Fruit fly (Drosophila melanogaster): ENCODE measurements around the gene CG8813.

Gene CG8813

dm6 chr2L:2897710-2898109, 28.3 kb downstream of the CG8813 start:
- TF ChIP-seq eve (GFP tag; optimal IDR thresholded peaks at IDR 0.05) (peak in 1 of 2 experiments; percentile 69), wek (GFP tag; optimal IDR thresholded peaks at IDR 0.05) (peak; percentile 13), fd64A (GFP tag; optimal IDR thresholded peaks at IDR 0.05) (peak; percentile 83), abd-A (tag; optimal IDR thresholded peaks at IDR 0.05) (no peak), toy (GFP tag; IDR thresholded peaks at IDR 0.05) (no peak), CG15601 (tag; optimal IDR thresholded peaks at IDR 0.05) (peak; percentile 3), onecut (GFP tag; IDR thresholded peaks at IDR 0.05) (peak; percentile 2; the same call in 1 of the 2 replicates), stwl (tag; optimal IDR thresholded peaks at IDR 0.05) (peak; percentile 35), sens (GFP tag) (peak; percentile 74)

DNA sequence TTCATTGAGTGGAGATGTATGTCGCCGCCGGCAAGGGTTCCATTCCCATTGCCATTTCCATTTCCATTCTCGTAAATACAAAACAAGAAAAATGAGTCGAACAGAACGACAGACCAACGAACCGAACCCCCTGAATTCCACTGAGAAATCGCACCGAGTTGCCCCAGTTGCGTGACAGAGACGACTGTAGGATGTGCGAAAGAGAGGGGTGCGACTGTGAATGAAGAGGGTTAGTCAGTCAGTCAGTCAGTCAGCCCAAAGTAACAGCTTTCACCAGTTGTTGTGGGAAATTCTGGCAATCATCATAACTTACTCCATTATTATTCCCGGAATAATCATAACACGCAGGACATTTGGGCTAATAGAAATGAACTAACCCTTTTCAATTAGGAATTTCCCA, 28.8 kb downstream of the CG8813 start:
- TF ChIP-seq CG30403 (GFP tag; optimal IDR thresholded peaks at IDR 0.05) (no peak), ems (GFP tag; optimal IDR thresholded peaks at IDR 0.05) (no peak), so (GFP tag; IDR thresholded peaks at IDR 0.05) (no peak), pan (optimal IDR thresholded peaks at IDR 0.05) (no peak), pan (GFP tag; optimal IDR thresholded peaks at IDR 0.05 in 1 of 2, IDR thresholded peaks at IDR 0.05 in 1 of 2) (no peak), CG4360 (GFP tag; IDR thresholded peaks at IDR 0.05) (no peak), CG10209 (GFP tag; optimal IDR thresholded peaks at IDR 0.05) (peak; percentile 57), pros (GFP tag; optimal IDR thresholded peaks at IDR 0.05) (peak; percentile 25), CG32767 (GFP tag; IDR thresholded peaks at IDR 0.05) (no peak), seq (GFP tag; IDR thresholded peaks at IDR 0.05) (0 out of 2 replicates have a peak, but pooled peaks have one; percentile 38), NC2β (GFP tag; optimal IDR thresholded peaks at IDR 0.05) (no peak), corto (GFP tag; optimal IDR thresholded peaks at IDR 0.05) (no peak), caup (GFP tag; optimal IDR thresholded peaks at IDR 0.05; ENCODE audit: severe bottlenecking) (no peak), CG11695 (GFP tag; IDR thresholded peaks at IDR 0.05) (no peak), nerfin-1 (tag; optimal IDR thresholded peaks at IDR 0.05) (peak; percentile 58), usp (GFP tag; optimal IDR thresholded peaks at IDR 0.05) (no peak), CG6175 (GFP tag; IDR thresholded peaks at IDR 0.05) (no peak), CG8290 (GFP tag; optimal IDR thresholded peaks at IDR 0.05) (no peak), CG8290 (tag; optimal IDR thresholded peaks at IDR 0.05) (peak in 1 of 2 experiments; percentile 26), kni (GFP tag; optimal IDR thresholded peaks at IDR 0.05) (peak; percentile 4), abd-A (tag; optimal IDR thresholded peaks at IDR 0.05) (peak; percentile 32), Sry-β (GFP tag; optimal IDR thresholded peaks at IDR 0.05) (no peak), Med (GFP tag) (peak; percentile 53), Usf (GFP tag; optimal IDR thresholded peaks at IDR 0.05) (no peak), bbx (GFP tag; IDR thresholded peaks at IDR 0.05; ENCODE audit: partially characterized antibody) (0 out of 2 replicates have a peak, but pooled peaks have one; percentile 15), sd (tag; optimal IDR thresholded peaks at IDR 0.05) (peak; percentile 20), CG34224 (GFP tag; IDR thresholded peaks at IDR 0.05; ENCODE audit: partially characterized antibody) (no peak), gsb (GFP tag; IDR thresholded peaks at IDR 0.05) (no peak), vnd (GFP tag; IDR thresholded peaks at IDR 0.05; ENCODE audit: partially characterized antibody) (no peak), crc (GFP tag; optimal IDR thresholded peaks at IDR 0.05) (no peak), ci (GFP tag; IDR thresholded peaks at IDR 0.05) (0 out of 3 replicates have a peak, but pooled peaks have one; percentile 23), trh (GFP tag; optimal IDR thresholded peaks at IDR 0.05) (no peak), CG10321 (GFP tag; IDR thresholded peaks at IDR 0.05) (peak; percentile 62; the same call in 1 of the 2 replicates), Hr3 (GFP tag; optimal IDR thresholded peaks at IDR 0.05) (no peak), CG5180 (GFP tag; optimal IDR thresholded peaks at IDR 0.05) (peak; percentile 79), CG3163 (GFP tag; optimal IDR thresholded peaks at IDR 0.05) (no peak), CG1024 (GFP tag; IDR thresholded peaks at IDR 0.05) (no peak), CG11093 (GFP tag; IDR thresholded peaks at IDR 0.05) (no peak), CG1832 (GFP tag; optimal IDR thresholded peaks at IDR 0.05) (peak; percentile 66), Mes4 (GFP tag; optimal IDR thresholded peaks at IDR 0.05) (no peak), H2.0 (GFP tag; IDR thresholded peaks at IDR 0.05) (no peak), tap (tag; optimal IDR thresholded peaks at IDR 0.05) (no peak), nmo (GFP tag; optimal IDR thresholded peaks at IDR 0.05) (no peak)
